Worm (Caenorhabditis elegans): Measurements from ENCODE around the gene math-22.

DNA sequence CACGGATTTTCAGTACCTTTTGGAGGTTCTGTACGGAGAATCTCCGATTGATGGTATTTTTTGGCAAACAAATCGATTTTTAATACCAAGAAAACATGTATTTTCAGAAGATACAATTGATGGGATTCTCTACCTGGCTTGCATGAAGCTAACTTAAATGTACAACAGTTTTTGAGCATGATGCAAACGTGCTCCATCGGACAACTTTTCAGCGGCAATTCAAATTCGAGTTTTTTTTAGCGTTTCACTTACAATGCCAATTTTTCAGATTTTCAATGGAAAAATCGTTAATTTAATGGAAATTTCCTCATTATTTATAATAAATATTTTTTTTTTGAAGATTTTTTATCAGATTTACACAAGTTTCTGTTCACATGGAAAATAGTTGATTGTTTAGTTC, 23.4 kb downstream of the math-22 start:
- TF ChIP-seq nhr-77 (tag; optimal IDR thresholded peaks at IDR 0.05) (no peak), pqm-1 (tag; optimal IDR thresholded peaks at IDR 0.05) (no peak), ztf-4 (tag; optimal IDR thresholded peaks at IDR 0.05) (no peak), lin-39 (tag; optimal IDR thresholded peaks at IDR 0.05) (no peak), mdl-1 (tag; optimal IDR thresholded peaks at IDR 0.05) (no peak), pha-4 (tag; optimal IDR thresholded peaks at IDR 0.05) (no peak), egl-27 (tag; optimal IDR thresholded peaks at IDR 0.05) (no peak), nhr-25 (tag; optimal IDR thresholded peaks at IDR 0.05) (no peak), fos-1 (tag; optimal IDR thresholded peaks at IDR 0.05) (no peak), nhr-11 (tag; optimal IDR thresholded peaks at IDR 0.05) (no peak), nfya-1 (tag; optimal IDR thresholded peaks at IDR 0.05; ENCODE audit: insufficient read depth) (no peak), jun-1 (tag; optimal IDR thresholded peaks at IDR 0.05) (no peak), nhr-76 (tag; optimal IDR thresholded peaks at IDR 0.05) (no peak), zag-1 (tag; optimal IDR thresholded peaks at IDR 0.05) (no peak)

All from whole organism, L3 larva.